Worm (Caenorhabditis elegans) whole organism, L2 larva: ENCODE results near the gene coa-7.

Experiments used
- aly-2 ChIP-seq: fragments of 150-350 bp; optimal IDR thresholded peaks from 2 replicates; lab custom pipeline; 2014; ENCODE audit warnings: missing biosample characterization, missing genetic modification characterization
- ama-1 ChIP-seq: fragments of 150-350 bp; optimal IDR thresholded peaks from 2 replicates; lab custom pipeline; 2018; ENCODE audit warnings: inconsistent platforms
- snpc-4 ChIP-seq: fragments of 150-350 bp; optimal IDR thresholded peaks from 2 replicates; lab custom pipeline; 2014; ENCODE audit warnings: missing biosample characterization, missing genetic modification characterization
- unc-62 ChIP-seq: fragments of 150-350 bp; optimal IDR thresholded peaks from 2 replicates; lab custom pipeline; 2014; ENCODE audit warnings: missing biosample characterization, missing genetic modification reagents, missing genetic modification characterization
- zag-1 ChIP-seq: fragments of 150-350 bp; optimal IDR thresholded peaks from 2 replicates; lab custom pipeline; 2014; ENCODE audit warnings: missing biosample characterization, missing genetic modification characterization

DNA sequence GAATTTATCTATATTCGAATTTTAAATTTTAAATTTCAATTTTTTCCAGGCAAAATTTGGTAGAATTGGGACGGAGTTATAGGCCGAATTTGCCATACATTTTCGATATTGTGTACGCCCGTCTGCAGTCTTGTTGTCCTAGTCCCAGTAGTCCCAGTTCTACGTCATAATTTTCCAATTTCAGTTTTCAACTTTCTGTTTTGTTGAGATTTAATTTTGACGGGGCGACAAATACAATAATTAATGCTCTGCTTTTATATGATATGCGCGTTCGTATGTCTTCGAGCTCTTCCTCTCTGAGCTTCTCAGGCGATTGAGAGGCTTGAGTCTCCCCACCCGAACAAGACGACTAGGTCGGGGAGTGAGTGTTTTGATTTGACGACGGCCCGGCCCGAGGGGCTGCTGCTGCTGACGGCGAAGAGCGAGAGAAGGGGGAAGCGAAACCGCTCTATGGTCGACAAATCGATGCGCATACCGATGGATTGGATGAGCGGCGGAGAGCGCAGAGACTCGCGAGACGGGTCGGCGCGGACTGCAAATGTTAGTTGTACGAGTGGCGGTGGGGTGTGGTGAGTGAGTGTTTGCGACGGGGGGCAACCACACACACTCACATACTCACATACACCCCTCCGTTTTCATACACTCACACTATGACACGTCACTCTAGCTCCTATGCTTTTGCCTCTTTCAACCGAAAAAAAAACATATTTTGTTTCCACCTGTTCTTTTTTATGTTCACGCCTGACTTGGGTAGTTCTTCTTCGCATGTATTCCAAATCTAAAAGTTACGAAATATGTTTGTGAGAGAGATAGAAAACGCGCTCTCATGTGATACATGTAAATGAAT, 16.0 kb downstream of the coa-7 start:
- TF ChIP-seq ama-1 (lab: Kevin White, UChicago) (peak; percentile 67), aly-2 (tag; lab: Kevin White, UChicago) (no peak), unc-62 (GFP tag; lab: Kevin White, UChicago) (no peak), zag-1 (peak; percentile 78), snpc-4 (tag; lab: Kevin White, UChicago) (no peak)
